Fruit fly (Drosophila melanogaster): Measurements from ENCODE around the gene CG32148.

DNA sequence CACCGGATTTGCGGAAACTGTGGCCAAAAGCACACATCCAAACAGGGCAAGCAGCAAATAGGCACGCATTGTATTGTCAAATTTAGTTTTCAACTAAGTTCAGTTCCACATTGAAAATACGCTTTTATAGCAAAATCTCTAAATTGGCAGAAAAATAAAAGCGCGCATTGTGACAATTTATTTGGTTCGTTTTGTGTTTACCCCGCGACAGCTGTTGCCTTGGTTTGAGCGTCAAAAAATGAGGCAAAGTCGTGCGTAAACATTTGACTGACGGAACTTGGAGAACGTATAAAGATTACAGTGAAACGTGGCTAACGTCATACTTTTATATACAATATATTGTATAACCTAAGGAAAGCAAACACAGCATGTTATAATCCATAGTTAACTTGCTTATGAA is 30.7 kb downstream of the CG32148 start, which contains the start of gene CG18649:
- TF ChIP-seq EcR (GFP tag; optimal IDR thresholded peaks at IDR 0.05) (no peak), psq (optimal IDR thresholded peaks at IDR 0.05) (no peak), Dll (optimal IDR thresholded peaks at IDR 0.05) (no peak)

All from whole organism.